Worm (Caenorhabditis elegans) whole organism, midembryonic: ENCODE measurements around the gene C11G10.1.

Source experiments
- T22C8.4 ChIP-seq: fragments of 200-800 bp; sonication (Bioruptor generic); IDR thresholded peaks from 2 replicates; pipeline ENCODE4 v1.3.6; 2022; ENCODE audit warnings: missing genetic modification characterization, missing compliant biosample characterization
- flt-1 ChIP-seq: fragments of 200-800 bp; sonication (Bioruptor generic); IDR thresholded peaks from 2 replicates; pipeline ENCODE4 v1.3.6; 2022; ENCODE audit warnings: missing genetic modification characterization, missing compliant biosample characterization
- ref-1 ChIP-seq: fragments of 200-800 bp; sonication (Bioruptor generic); conservative IDR thresholded peaks from 2 replicates; pipeline ENCODE4 v1.3.6; 2022; ENCODE audit warnings: missing genetic modification reagents, missing genetic modification characterization, missing compliant biosample characterization
- ztf-23 ChIP-seq: fragments of 200-800 bp; sonication (Bioruptor generic); IDR thresholded peaks from 2 replicates; pipeline ENCODE4 v1.3.6; 2022; ENCODE audit warnings: missing genetic modification reagents, missing genetic modification characterization, missing compliant biosample characterization

DNA sequence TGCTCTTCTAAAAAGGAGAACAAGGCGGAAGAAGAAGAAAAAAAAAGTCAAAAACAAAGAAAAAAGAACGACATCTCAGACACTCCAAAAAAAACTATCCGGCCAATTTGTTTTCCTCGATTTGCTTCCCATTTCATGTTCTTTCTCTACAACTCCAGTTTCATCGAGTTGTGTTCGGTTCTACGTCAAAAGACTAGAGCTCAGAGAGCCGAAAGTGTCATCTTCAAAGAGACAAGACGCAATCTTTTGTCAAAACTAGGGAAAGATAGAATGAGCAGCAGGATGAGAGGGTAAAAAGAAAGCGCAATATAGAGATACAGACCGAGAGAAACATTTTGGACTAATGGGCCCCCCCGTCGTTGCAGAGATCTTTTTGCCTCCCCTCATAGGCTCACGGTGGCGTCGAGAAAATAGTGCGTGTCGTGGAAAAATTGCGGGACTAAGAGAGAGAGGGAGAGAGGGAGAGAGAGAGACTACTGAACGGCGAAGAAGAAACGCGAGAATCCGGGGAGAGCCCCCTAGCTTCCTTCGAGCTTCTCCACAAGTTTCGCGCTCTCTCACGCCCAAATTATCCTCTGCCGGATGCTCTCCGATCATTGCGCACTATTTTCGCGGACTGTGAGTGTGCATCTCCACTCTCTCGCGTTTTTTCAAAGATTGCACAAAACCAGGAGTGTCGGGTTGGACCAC lies 30.6 kb upstream of the C11G10.1 start:
- TF ChIP-seq flt-1 (GFP tag; lab: Robert Waterston, UW) = no peak
- no peak for TF ChIP-seq ref-1 (GFP tag; lab: Robert Waterston, UW)
- no peak for TF ChIP-seq T22C8.4 (GFP tag; lab: Robert Waterston, UW)
- no peak for TF ChIP-seq ztf-23 (GFP tag; lab: Robert Waterston, UW)
